Fruit fly (Drosophila melanogaster) whole organism, wandering third instar larva: ENCODE results near the gene sbr.
A peak's percentile ranks its signal among the peaks of the same experiment; 100 is the strongest.

ENCODE experiments used
- CG9705 ChIP-seq: fragments of 200-800 bp; sonication (Bioruptor generic); optimal IDR thresholded peaks from 2 replicates; lab custom pipeline; 2018; ENCODE audit warnings: missing biosample characterization, mild to moderate bottlenecking, missing genetic modification characterization
- CrebA ChIP-seq: fragments of 200-800 bp; sonication (Bioruptor generic); optimal IDR thresholded peaks from 2 replicates; lab custom pipeline; 2016; ENCODE audit warnings: missing biosample characterization, mild to moderate bottlenecking, missing genetic modification characterization, borderline replicate concordance
- Dfd ChIP-seq: fragments of >200 bp; optimal IDR thresholded peaks from 2 replicates; lab custom pipeline; 2017; ENCODE audit warnings: missing biosample characterization, missing genetic modification characterization
- HLH106 ChIP-seq: fragments of 200-800 bp; optimal IDR thresholded peaks from 3 replicates; lab custom pipeline; 2019; ENCODE audit warnings: missing biosample characterization, mild to moderate bottlenecking, missing genetic modification characterization, moderate library complexity
- Hnf4 ChIP-seq: fragments of 200-800 bp; sonication (Bioruptor generic); optimal IDR thresholded peaks from 2 replicates; lab custom pipeline; 2016; ENCODE audit warnings: missing biosample characterization, mild to moderate bottlenecking, missing genetic modification characterization
- Hr78 ChIP-seq: fragments of >200 bp; optimal IDR thresholded peaks from 2 replicates; lab custom pipeline; 2017; ENCODE audit warnings: missing biosample characterization, missing genetic modification characterization
- Hr83 ChIP-seq: fragments of 200-300 bp; sonication (Bioruptor generic); optimal IDR thresholded peaks from 2 replicates; lab custom pipeline; 2016; ENCODE audit warnings: missing biosample characterization, mild to moderate bottlenecking, missing genetic modification characterization, moderate library complexity; ENCODE audit not compliant: poor library complexity, severe bottlenecking
- Myc ChIP-seq: fragments of >200 bp; optimal IDR thresholded peaks from 2 replicates; lab custom pipeline; 2017
- br ChIP-seq: fragments of 200-800 bp; sonication (Bioruptor generic); optimal IDR thresholded peaks from 2 replicates; lab custom pipeline; 2016; ENCODE audit warnings: missing biosample characterization, missing genetic modification characterization
- foxo ChIP-seq, 2 experiments: fragments of 200-800 bp; sonication (Bioruptor generic); optimal IDR thresholded peaks; 2 replicates in 1 of 2; 3 replicates in 1 of 2; lab custom pipeline; 2016 to 2017; ENCODE audit warnings: missing biosample characterization in 2 of 2, missing genetic modification characterization in 2 of 2
- psq ChIP-seq: fragments of 200-800 bp; sonication (Bioruptor generic); optimal IDR thresholded peaks from 3 replicates; lab custom pipeline; 2017; ENCODE audit warnings: missing biosample characterization, mild to moderate bottlenecking, missing genetic modification characterization, moderate library complexity
- usp ChIP-seq: fragments of >200 bp; optimal IDR thresholded peaks from 2 replicates; lab custom pipeline; 2017; ENCODE audit warnings: missing biosample characterization, missing genetic modification characterization

- TF ChIP-seq Dfd (GFP tag; lab: Kevin White, UChicago) (no peak), CrebA (GFP tag; lab: Kevin White, UChicago) (peak; percentile 48), CG9705 (GFP tag; lab: Kevin White, UChicago) (no peak), HLH106 (tag; lab: Kevin White, UChicago) (no peak), usp (no peak), foxo (GFP tag; optimal IDR thresholded peaks at IDR 0.05; lab: Kevin White, UChicago) (no peak), Hr78 (no peak), br (no peak), Hr83 (GFP tag; lab: Kevin White, UChicago) (no peak), psq (no peak), Hnf4 (GFP tag; lab: Kevin White, UChicago) (no peak), Myc (lab: Kevin White, UChicago) (no peak)
Observed at dm6 chrX:10783374-10784064, 63.4 kb downstream of the sbr start.
